Fruit fly (Drosophila melanogaster) whole organism, wandering third instar larva: ENCODE data around the gene VGlut.

Experiments used
- CG9705 ChIP-seq: fragments of 200-800 bp; sonication (Bioruptor generic); optimal IDR thresholded peaks from 2 replicates; lab custom pipeline; 2018; ENCODE audit warnings: missing biosample characterization, mild to moderate bottlenecking, missing genetic modification characterization
- Dfd ChIP-seq: fragments of >200 bp; optimal IDR thresholded peaks from 2 replicates; lab custom pipeline; 2017; ENCODE audit warnings: missing biosample characterization, missing genetic modification characterization
- Myc ChIP-seq: fragments of >200 bp; optimal IDR thresholded peaks from 2 replicates; lab custom pipeline; 2017
- Sp1 ChIP-seq: fragments of 200-800 bp; sonication (Bioruptor generic); optimal IDR thresholded peaks from 3 replicates; lab custom pipeline; 2019; ENCODE audit warnings: missing biosample characterization, mild to moderate bottlenecking, missing genetic modification characterization, moderate library complexity
- psq ChIP-seq: fragments of 200-800 bp; sonication (Bioruptor generic); optimal IDR thresholded peaks from 3 replicates; lab custom pipeline; 2017; ENCODE audit warnings: missing biosample characterization, mild to moderate bottlenecking, missing genetic modification characterization, moderate library complexity
- sv ChIP-seq: fragments of 200-800 bp; sonication (Bioruptor generic); optimal IDR thresholded peaks from 3 replicates; lab custom pipeline; 2016; ENCODE audit warnings: missing biosample characterization, missing genetic modification characterization

DNA sequence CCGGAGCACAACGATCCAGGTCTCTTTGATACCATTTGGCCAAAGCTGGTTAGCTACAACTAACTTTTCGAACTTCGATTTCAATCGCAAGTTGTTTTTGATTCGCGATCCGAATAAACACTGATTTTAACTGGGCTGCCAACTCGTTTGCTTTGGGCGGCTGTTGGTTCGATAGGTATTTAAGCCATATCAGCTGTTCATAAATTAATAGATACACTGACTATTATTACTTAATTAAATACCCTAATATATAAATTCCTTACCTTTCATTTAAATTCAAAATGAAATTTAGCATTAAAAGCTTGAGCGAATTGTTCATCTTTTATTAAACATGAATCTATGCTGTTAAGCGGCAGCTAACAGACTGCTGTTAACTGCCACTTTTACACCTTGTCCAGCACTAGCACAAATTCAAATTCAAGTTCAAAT lies 42.9 kb upstream of the VGlut start, which contains the start of gene CG9967:
- no peak for TF ChIP-seq psq (GFP tag; lab: Kevin White, UChicago)
- TF ChIP-seq Sp1 (GFP tag; lab: Kevin White, UChicago), result no peak
- no peak for TF ChIP-seq Dfd (GFP tag; lab: Kevin White, UChicago)
- TF ChIP-seq CG9705 (GFP tag; lab: Kevin White, UChicago), result peak; percentile 21
- no peak for TF ChIP-seq sv (GFP tag; lab: Kevin White, UChicago)
- no peak for TF ChIP-seq Myc (lab: Kevin White, UChicago)
